Fruit fly (Drosophila melanogaster): ENCODE results near the gene Ggt-1.

Gene Ggt-1

dm6 chrX:18512271-18512679, at the start of gene Ggt-1:
Ggt-1 (minus strand) TSS chrX:18512521.
- TF ChIP-seq ovo (GFP tag; optimal IDR thresholded peaks at IDR 0.05), result peak; percentile 98
- peak; percentile 77 for TF ChIP-seq bab1 (GFP tag; optimal IDR thresholded peaks at IDR 0.05)
- TF ChIP-seq CG11617 (GFP tag; optimal IDR thresholded peaks at IDR 0.05), result no peak
- TF ChIP-seq cic (GFP tag; optimal IDR thresholded peaks at IDR 0.05), result no peak
- peak; percentile 58 for TF ChIP-seq pad (GFP tag; optimal IDR thresholded peaks at IDR 0.05)
- TF ChIP-seq CG33017 (tag; optimal IDR thresholded peaks at IDR 0.05), result no peak
- peak; percentile 34 for TF ChIP-seq Hr96 (GFP tag; optimal IDR thresholded peaks at IDR 0.05)
- peak; percentile 46 for TF ChIP-seq Mnt (GFP tag; optimal IDR thresholded peaks at IDR 0.05)
- TF ChIP-seq CG12768 (GFP tag; optimal IDR thresholded peaks at IDR 0.05), result no peak
- TF ChIP-seq CG7101 (tag; optimal IDR thresholded peaks at IDR 0.05), result peak; percentile 31
- TF ChIP-seq CG14711 (tag; optimal IDR thresholded peaks at IDR 0.05), result peak; percentile 34
- no peak for TF ChIP-seq Clk (GFP tag; optimal IDR thresholded peaks at IDR 0.05)
- TF ChIP-seq tj (GFP tag; optimal IDR thresholded peaks at IDR 0.05), result no peak

- TF ChIP-seq CG7101 (tag; optimal IDR thresholded peaks at IDR 0.05) (no peak), CG7045 (GFP tag; optimal IDR thresholded peaks at IDR 0.05) (no peak), CG33017 (tag; optimal IDR thresholded peaks at IDR 0.05) (no peak)
Observed at dm6 chrX:18560584-18560983, 48.3 kb upstream of the Ggt-1 start.

dm6 chrX:18558583-18558982, 46.3 kb upstream of the Ggt-1 start:
- TF ChIP-seq ovo (GFP tag; optimal IDR thresholded peaks at IDR 0.05) (no peak), CG11617 (GFP tag; optimal IDR thresholded peaks at IDR 0.05) (no peak), CG33017 (tag; optimal IDR thresholded peaks at IDR 0.05) (no peak), Clk (GFP tag; optimal IDR thresholded peaks at IDR 0.05) (no peak), CG7101 (tag; optimal IDR thresholded peaks at IDR 0.05) (no peak), Crg-1 (GFP tag; optimal IDR thresholded peaks at IDR 0.05) (no peak), CG7045 (GFP tag; optimal IDR thresholded peaks at IDR 0.05) (no peak), CG14711 (tag; optimal IDR thresholded peaks at IDR 0.05) (no peak), cic (GFP tag; optimal IDR thresholded peaks at IDR 0.05) (no peak), kay (GFP tag; ENCODE audit: borderline replicate concordance) (no peak), CG5204 (GFP tag; optimal IDR thresholded peaks at IDR 0.05) (no peak), CG1620 (GFP tag; optimal IDR thresholded peaks at IDR 0.05) (no peak), Mnt (GFP tag; optimal IDR thresholded peaks at IDR 0.05) (no peak), bab1 (GFP tag; optimal IDR thresholded peaks at IDR 0.05) (no peak), Hr96 (GFP tag; optimal IDR thresholded peaks at IDR 0.05) (no peak)

dm6 chrX:18554563-18554962, 42.2 kb upstream of the Ggt-1 start:
- no peak for TF ChIP-seq pad (GFP tag; optimal IDR thresholded peaks at IDR 0.05)
- no peak for TF ChIP-seq kay (GFP tag; ENCODE audit: borderline replicate concordance)
- no peak for TF ChIP-seq bab1 (GFP tag; optimal IDR thresholded peaks at IDR 0.05)
- no peak for TF ChIP-seq Crg-1 (GFP tag; optimal IDR thresholded peaks at IDR 0.05)
- TF ChIP-seq cic (GFP tag; optimal IDR thresholded peaks at IDR 0.05), result no peak
- TF ChIP-seq tj (GFP tag; optimal IDR thresholded peaks at IDR 0.05), result no peak
- no peak for TF ChIP-seq cnc (optimal IDR thresholded peaks at IDR 0.05)
- TF ChIP-seq CG7101 (tag; optimal IDR thresholded peaks at IDR 0.05), result no peak
- no peak for TF ChIP-seq ovo (GFP tag; optimal IDR thresholded peaks at IDR 0.05)

dm6 chrX:18552451-18552850, 40.1 kb upstream of the Ggt-1 start:
- TF ChIP-seq pad (GFP tag; optimal IDR thresholded peaks at IDR 0.05), result no peak
- TF ChIP-seq CG11617 (GFP tag; optimal IDR thresholded peaks at IDR 0.05), result no peak
- no peak for TF ChIP-seq toe (GFP tag; optimal IDR thresholded peaks at IDR 0.05)
- no peak for TF ChIP-seq CG1620 (GFP tag; optimal IDR thresholded peaks at IDR 0.05)
- no peak for TF ChIP-seq CG7045 (GFP tag; optimal IDR thresholded peaks at IDR 0.05)
- TF ChIP-seq CG14711 (tag; optimal IDR thresholded peaks at IDR 0.05), result no peak
- TF ChIP-seq CG5204 (GFP tag; optimal IDR thresholded peaks at IDR 0.05), result no peak
- no peak for TF ChIP-seq Hr96 (GFP tag; optimal IDR thresholded peaks at IDR 0.05)
- no peak for TF ChIP-seq Mnt (GFP tag; optimal IDR thresholded peaks at IDR 0.05)
- no peak for TF ChIP-seq Crg-1 (GFP tag; optimal IDR thresholded peaks at IDR 0.05)
- no peak for TF ChIP-seq CG12768 (GFP tag; optimal IDR thresholded peaks at IDR 0.05)
- TF ChIP-seq cnc (optimal IDR thresholded peaks at IDR 0.05), result no peak
- TF ChIP-seq bab1 (GFP tag; optimal IDR thresholded peaks at IDR 0.05), result no peak
- no peak for TF ChIP-seq kay (GFP tag; ENCODE audit: borderline replicate concordance)
- no peak for TF ChIP-seq tj (GFP tag; optimal IDR thresholded peaks at IDR 0.05)

dm6 chrX:18550726-18551125, 38.4 kb upstream of the Ggt-1 start:
- no peak for TF ChIP-seq CG14711 (tag; optimal IDR thresholded peaks at IDR 0.05)
- no peak for TF ChIP-seq CG5204 (GFP tag; optimal IDR thresholded peaks at IDR 0.05)
- TF ChIP-seq kay (GFP tag; ENCODE audit: borderline replicate concordance), result no peak
- no peak for TF ChIP-seq tj (GFP tag; optimal IDR thresholded peaks at IDR 0.05)
- no peak for TF ChIP-seq CG12768 (GFP tag; optimal IDR thresholded peaks at IDR 0.05)
- TF ChIP-seq toe (GFP tag; optimal IDR thresholded peaks at IDR 0.05), result no peak
- TF ChIP-seq Mnt (GFP tag; optimal IDR thresholded peaks at IDR 0.05), result no peak
- no peak for TF ChIP-seq bab1 (GFP tag; optimal IDR thresholded peaks at IDR 0.05)
- no peak for TF ChIP-seq CG7045 (GFP tag; optimal IDR thresholded peaks at IDR 0.05)

dm6 chrX:18547707-18548106, 35.4 kb upstream of the Ggt-1 start:
- TF ChIP-seq toe (GFP tag; optimal IDR thresholded peaks at IDR 0.05), result no peak
- no peak for TF ChIP-seq Clk (GFP tag; optimal IDR thresholded peaks at IDR 0.05)
- no peak for TF ChIP-seq Mnt (GFP tag; optimal IDR thresholded peaks at IDR 0.05)
- no peak for TF ChIP-seq Hr96 (GFP tag; optimal IDR thresholded peaks at IDR 0.05)

Measured in whole organism, adult.